Worm (Caenorhabditis elegans): ENCODE data around the gene C33A12.19.

C33A12.19 gene

DNA sequence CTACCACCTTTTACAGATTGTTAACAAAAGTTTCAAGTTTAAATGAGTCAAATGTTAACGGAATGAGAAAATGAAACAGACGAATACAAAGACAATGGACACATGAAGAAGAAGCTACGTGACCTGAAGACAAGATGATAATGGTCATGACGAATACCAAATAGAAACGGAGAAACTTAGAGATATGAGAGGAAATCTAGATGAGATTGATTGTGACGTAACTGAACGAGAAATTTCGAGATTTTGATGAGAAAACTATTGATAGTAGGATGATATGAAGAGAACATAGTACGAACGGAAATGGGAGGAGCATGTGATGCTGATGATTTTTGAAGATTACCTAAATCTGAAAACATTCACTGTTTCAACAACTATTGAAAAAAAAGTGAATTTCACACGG lies 18.3 kb downstream of the C33A12.19 start:
- TF ChIP-seq drap-1 (GFP tag; optimal IDR thresholded peaks at IDR 0.05) (no peak), elt-3 (tag; optimal IDR thresholded peaks at IDR 0.05) (peak; percentile 21), ztf-11 (tag; optimal IDR thresholded peaks at IDR 0.05) (no peak)

DNA sequence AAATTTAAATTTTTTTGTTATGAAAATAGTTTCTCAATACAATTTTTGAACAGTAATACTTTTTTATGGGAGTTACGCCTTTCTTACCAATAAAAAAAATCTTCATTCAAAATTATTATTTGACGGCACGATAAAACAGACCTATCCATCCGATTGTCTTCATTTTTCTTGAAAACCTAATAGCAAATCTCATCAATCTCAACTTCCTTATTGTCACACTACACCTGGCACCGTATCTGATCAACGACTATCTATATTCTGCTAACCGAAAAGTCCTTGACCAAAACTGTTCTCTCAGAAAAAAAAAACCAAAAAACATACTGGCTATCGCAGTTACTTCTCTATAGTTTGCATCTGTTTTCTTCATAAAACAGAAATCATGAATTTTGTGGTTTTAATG lies 19.3 kb downstream of the C33A12.19 start:
- TF ChIP-seq unc-62 (GFP tag; optimal IDR thresholded peaks at IDR 0.05) (no peak), nhr-12 (tag; optimal IDR thresholded peaks at IDR 0.05) (no peak), ztf-11 (tag; optimal IDR thresholded peaks at IDR 0.05) (no peak), nhr-76 (tag; optimal IDR thresholded peaks at IDR 0.05) (no peak), bed-3 (GFP tag; optimal IDR thresholded peaks at IDR 0.05) (no peak), mep-1 (tag; optimal IDR thresholded peaks at IDR 0.05) (no peak), elt-1 (tag; optimal IDR thresholded peaks at IDR 0.05; ENCODE audit: borderline replicate concordance, insufficient read depth) (no peak), hlh-1 (tag; optimal IDR thresholded peaks at IDR 0.05) (no peak), mab-5 (tag; optimal IDR thresholded peaks at IDR 0.05) (no peak), pha-4 (tag; optimal IDR thresholded peaks at IDR 0.05) (no peak), nhr-2 (tag; optimal IDR thresholded peaks at IDR 0.05) (no peak), ceh-43 (GFP tag; optimal IDR thresholded peaks at IDR 0.05) (no peak), zip-8 (tag; optimal IDR thresholded peaks at IDR 0.05) (no peak), lin-13 (tag; optimal IDR thresholded peaks at IDR 0.05) (no peak), sptf-1 (tag; optimal IDR thresholded peaks at IDR 0.05) (no peak), ceh-39 (tag; optimal IDR thresholded peaks at IDR 0.05) (no peak), lsy-2 (tag; optimal IDR thresholded peaks at IDR 0.05) (no peak), lin-32 (GFP tag; optimal IDR thresholded peaks at IDR 0.05) (no peak)

DNA sequence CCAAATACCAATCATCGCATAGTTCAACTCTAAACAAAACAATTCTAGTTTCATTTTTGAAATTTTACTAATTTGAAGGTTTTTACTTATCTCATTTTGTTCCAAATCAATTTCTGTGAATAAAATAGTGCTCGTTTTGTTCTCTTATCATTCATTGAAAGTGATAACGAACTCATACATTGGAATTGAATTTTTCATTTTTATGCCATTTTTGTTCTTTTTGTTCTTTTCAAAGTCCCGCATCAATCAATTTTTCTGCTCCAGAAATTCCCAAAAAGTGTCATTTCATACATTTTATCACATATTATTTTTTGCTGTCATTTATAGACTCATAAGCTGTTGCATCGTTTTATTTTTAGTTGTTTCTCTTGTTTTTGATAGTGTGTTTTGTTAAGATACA lies 20.7 kb downstream of the C33A12.19 start:
- no peak for TF ChIP-seq mab-5 (tag; optimal IDR thresholded peaks at IDR 0.05)
- no peak for TF ChIP-seq nhr-2 (tag; optimal IDR thresholded peaks at IDR 0.05)
- no peak for TF ChIP-seq sptf-1 (tag; optimal IDR thresholded peaks at IDR 0.05)
- no peak for TF ChIP-seq unc-39 (tag; optimal IDR thresholded peaks at IDR 0.05)
- no peak for TF ChIP-seq cnd-1 (tag; optimal IDR thresholded peaks at IDR 0.05)
- TF ChIP-seq ceh-43 (GFP tag; optimal IDR thresholded peaks at IDR 0.05) = no peak
- TF ChIP-seq flh-1 (GFP tag; optimal IDR thresholded peaks at IDR 0.05) = no peak
- no peak for TF ChIP-seq sem-2 (GFP tag; optimal IDR thresholded peaks at IDR 0.05)
- TF ChIP-seq elt-3 (tag; optimal IDR thresholded peaks at IDR 0.05) = no peak
- TF ChIP-seq nhr-237 (tag; optimal IDR thresholded peaks at IDR 0.05) = no peak
- TF ChIP-seq snpc-4 (tag; optimal IDR thresholded peaks at IDR 0.05) = no peak
- no peak for TF ChIP-seq ces-1 (GFP tag; optimal IDR thresholded peaks at IDR 0.05)
- TF ChIP-seq nhr-76 (tag; optimal IDR thresholded peaks at IDR 0.05) = no peak
- TF ChIP-seq ceh-39 (tag; optimal IDR thresholded peaks at IDR 0.05) = no peak
- no peak for TF ChIP-seq ceh-83 (GFP tag; optimal IDR thresholded peaks at IDR 0.05)

DNA sequence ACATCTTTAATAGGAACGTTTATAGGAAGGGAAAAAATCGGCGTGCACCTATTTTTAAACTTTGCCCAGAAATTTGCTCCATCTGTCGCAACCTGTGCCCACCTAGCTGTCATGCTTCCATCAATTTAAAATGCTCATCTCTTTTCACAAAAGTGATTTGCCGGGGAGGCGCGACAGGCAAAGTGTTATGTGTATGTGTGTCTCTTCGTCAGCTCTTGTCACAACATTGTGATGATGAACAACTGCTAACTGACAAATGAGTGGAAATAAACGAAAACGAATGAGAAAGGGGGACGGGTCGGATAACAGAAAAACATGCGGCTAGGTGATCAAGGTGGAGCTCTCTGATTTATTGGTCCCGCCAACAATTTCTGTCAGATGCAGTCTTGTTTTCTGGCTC lies 21.4 kb downstream of the C33A12.19 start:
- TF ChIP-seq elt-1 (tag; optimal IDR thresholded peaks at IDR 0.05; ENCODE audit: borderline replicate concordance, insufficient read depth) (no peak), unc-62 (GFP tag; optimal IDR thresholded peaks at IDR 0.05) (peak; percentile 98), hlh-1 (tag; optimal IDR thresholded peaks at IDR 0.05) (peak; percentile 91), nhr-76 (tag; optimal IDR thresholded peaks at IDR 0.05) (no peak)

DNA sequence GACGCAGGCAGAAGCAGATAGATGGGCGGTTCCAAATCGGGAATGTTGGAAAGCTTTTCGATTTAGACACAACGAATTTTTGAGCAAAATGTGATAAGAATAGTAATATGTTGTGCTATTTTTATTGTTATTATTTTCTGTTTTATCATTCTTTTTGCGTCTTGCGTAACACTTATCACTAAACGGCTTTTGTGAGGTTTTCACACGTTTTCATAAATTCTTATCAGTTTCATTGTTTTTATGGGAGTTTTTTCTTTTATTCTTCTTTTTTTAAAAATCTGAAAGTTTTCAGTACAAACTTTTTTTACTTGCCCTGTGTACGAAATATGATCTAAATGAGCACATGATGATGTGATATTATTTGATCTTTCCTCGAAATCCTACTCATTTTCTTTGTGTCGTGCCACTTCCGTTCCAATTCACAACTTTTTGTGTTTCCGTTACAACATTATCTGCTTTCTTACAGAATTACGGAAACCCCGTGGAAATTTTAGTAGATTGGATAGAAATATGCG lies 23.6 kb downstream of the C33A12.19 start, which contains the start of gene fbl-1:
Gene fbl-1, plus strand, starts transcription at position 465 of the 515 bp plus-strand sequence.
- TF ChIP-seq lin-13 (tag; optimal IDR thresholded peaks at IDR 0.05) (no peak), ztf-11 (tag; optimal IDR thresholded peaks at IDR 0.05) (no peak), pha-4 (tag; optimal IDR thresholded peaks at IDR 0.05) (no peak), nhr-2 (tag; optimal IDR thresholded peaks at IDR 0.05) (no peak), ham-2 (GFP tag; optimal IDR thresholded peaks at IDR 0.05) (no peak), mep-1 (tag; optimal IDR thresholded peaks at IDR 0.05) (no peak), unc-39 (tag; optimal IDR thresholded peaks at IDR 0.05) (no peak), M03D4.4 (tag; optimal IDR thresholded peaks at IDR 0.05) (no peak), ces-1 (GFP tag; optimal IDR thresholded peaks at IDR 0.05) (no peak), elt-1 (tag; optimal IDR thresholded peaks at IDR 0.05; ENCODE audit: borderline replicate concordance, insufficient read depth) (no peak), nhr-76 (tag; optimal IDR thresholded peaks at IDR 0.05) (no peak), hlh-1 (tag; optimal IDR thresholded peaks at IDR 0.05) (no peak), cnd-1 (tag; optimal IDR thresholded peaks at IDR 0.05) (no peak), ceh-83 (GFP tag; optimal IDR thresholded peaks at IDR 0.05) (no peak), ceh-43 (GFP tag; optimal IDR thresholded peaks at IDR 0.05) (no peak), unc-120 (tag; optimal IDR thresholded peaks at IDR 0.05; ENCODE audit: poor library complexity, severe bottlenecking) (no peak)
